Worm (Caenorhabditis elegans) whole organism, late embryonic: Measurements from ENCODE around the gene nlp-7.
A peak's percentile ranks its signal among the peaks of the same experiment; 100 is the strongest.

Source experiments
- C08G9.2 ChIP-seq: sonication (generic microtip); optimal IDR thresholded peaks from 2 replicates; lab custom pipeline; 2016; ENCODE audit warnings: mild to moderate bottlenecking, missing genetic modification characterization, moderate library complexity, missing compliant biosample characterization
- F13H6.1 ChIP-seq: sonication (generic microtip); optimal IDR thresholded peaks from 2 replicates; lab custom pipeline; 2016; ENCODE audit warnings: missing genetic modification characterization, missing compliant biosample characterization
- K09A11.1 ChIP-seq: sonication (generic microtip); optimal IDR thresholded peaks from 2 replicates; lab custom pipeline; 2017; ENCODE audit warnings: antibody characterized with exemption, mild to moderate bottlenecking, missing genetic modification characterization, missing compliant biosample characterization; ENCODE audit not compliant: insufficient read depth
- T23F11.4 ChIP-seq: fragments of 200-800 bp; sonication (Bioruptor generic); optimal IDR thresholded peaks from 2 replicates; lab custom pipeline; 2018; ENCODE audit warnings: mild to moderate bottlenecking, missing genetic modification characterization, missing compliant biosample characterization
- Y22D7AL.16 ChIP-seq: sonication (generic microtip); optimal IDR thresholded peaks from 2 replicates; lab custom pipeline; 2016; ENCODE audit warnings: missing genetic modification characterization, missing compliant biosample characterization
- ahr-1 ChIP-seq: sonication (generic microtip); optimal IDR thresholded peaks from 2 replicates; lab custom pipeline; 2016; ENCODE audit warnings: missing genetic modification characterization, missing compliant biosample characterization
- ceh-14 ChIP-seq: sonication (generic microtip); optimal IDR thresholded peaks from 2 replicates; lab custom pipeline; 2016; ENCODE audit warnings: missing genotype, missing genetic modification characterization, missing compliant biosample characterization
- ceh-19 ChIP-seq: fragments of 200-800 bp; sonication (Bioruptor generic); optimal IDR thresholded peaks from 2 replicates; lab custom pipeline; 2018; ENCODE audit warnings: mild to moderate bottlenecking, missing genetic modification characterization, missing compliant biosample characterization
- ceh-2 ChIP-seq: sonication (generic microtip); optimal IDR thresholded peaks from 2 replicates; lab custom pipeline; 2016; ENCODE audit warnings: missing genotype, missing genetic modification characterization, missing compliant biosample characterization
- ceh-24 ChIP-seq: sonication (generic microtip); optimal IDR thresholded peaks from 2 replicates; lab custom pipeline; 2016; ENCODE audit warnings: mild to moderate bottlenecking, missing genetic modification characterization, missing compliant biosample characterization
- ceh-30 ChIP-seq: fragments of 150-350 bp; optimal IDR thresholded peaks from 2 replicates; lab custom pipeline; 2014; ENCODE audit warnings: missing biosample characterization, missing genetic modification characterization
- ceh-45 ChIP-seq: fragments of 200-800 bp; sonication (Bioruptor generic); IDR thresholded peaks from 2 replicates; pipeline ENCODE4 v1.3.6; 2022; ENCODE audit warnings: missing genetic modification reagents, missing genetic modification characterization, missing compliant biosample characterization
- ceh-9 ChIP-seq: sonication (generic microtip); optimal IDR thresholded peaks from 2 replicates; lab custom pipeline; 2016; ENCODE audit warnings: mild to moderate bottlenecking, missing genetic modification characterization, inconsistent platforms, missing compliant biosample characterization
- dve-1 ChIP-seq: sonication (generic microtip); optimal IDR thresholded peaks from 2 replicates; lab custom pipeline; 2017; ENCODE audit warnings: antibody characterized with exemption, mild to moderate bottlenecking, missing genetic modification characterization, missing compliant biosample characterization
- elt-2 ChIP-seq: sonication (generic microtip); optimal IDR thresholded peaks from 2 replicates; lab custom pipeline; 2016; ENCODE audit warnings: missing genetic modification reagents, missing genetic modification characterization, missing compliant biosample characterization
- elt-4 ChIP-seq: sonication (generic microtip); optimal IDR thresholded peaks from 2 replicates; lab custom pipeline; 2016; ENCODE audit warnings: missing genetic modification characterization, missing compliant biosample characterization
- ets-4 ChIP-seq: sonication (generic microtip); optimal IDR thresholded peaks from 2 replicates; lab custom pipeline; 2016; ENCODE audit warnings: missing genetic modification characterization, missing compliant biosample characterization
- fkh-10 ChIP-seq: fragments of 150-350 bp; optimal IDR thresholded peaks from 2 replicates; lab custom pipeline; 2014; ENCODE audit warnings: missing biosample characterization, missing genetic modification reagents, missing genetic modification characterization
- hlh-13 ChIP-seq: fragments of 200-800 bp; sonication (Bioruptor generic); optimal IDR thresholded peaks from 2 replicates; lab custom pipeline; 2018; ENCODE audit warnings: mild to moderate bottlenecking, missing genetic modification characterization, missing compliant biosample characterization
- lin-11 ChIP-seq: fragments of 200-800 bp; sonication (Bioruptor generic); optimal IDR thresholded peaks from 2 replicates; lab custom pipeline; 2018; ENCODE audit warnings: mild to moderate bottlenecking, missing genetic modification characterization, missing compliant biosample characterization
- madf-2 ChIP-seq: sonication (generic microtip); optimal IDR thresholded peaks from 2 replicates; lab custom pipeline; 2017; ENCODE audit warnings: missing genetic modification characterization, missing compliant biosample characterization
- mec-3 ChIP-seq: sonication (generic microtip); optimal IDR thresholded peaks from 2 replicates; lab custom pipeline; 2016; ENCODE audit warnings: borderline replicate concordance, missing genetic modification characterization, missing compliant biosample characterization
- nhr-11 ChIP-seq: fragments of 150-350 bp; optimal IDR thresholded peaks from 2 replicates; lab custom pipeline; 2014; ENCODE audit warnings: missing biosample characterization, missing genetic modification characterization
- odd-2 ChIP-seq: sonication (generic microtip); optimal IDR thresholded peaks from 2 replicates; lab custom pipeline; 2017; ENCODE audit warnings: antibody characterized with exemption, mild to moderate bottlenecking, missing genetic modification characterization, missing compliant biosample characterization
- pax-1 ChIP-seq: fragments of 150-350 bp; optimal IDR thresholded peaks from 2 replicates; lab custom pipeline; 2014; ENCODE audit warnings: missing biosample characterization, missing genetic modification characterization
- pha-2 ChIP-seq: sonication (generic microtip); optimal IDR thresholded peaks from 2 replicates; lab custom pipeline; 2017; ENCODE audit warnings: mild to moderate bottlenecking, missing genetic modification characterization, missing compliant biosample characterization
- pha-4 ChIP-seq: fragments of 150-350 bp; optimal IDR thresholded peaks from 2 replicates; lab custom pipeline; 2018; ENCODE audit warnings: missing biosample characterization, missing genetic modification reagents, missing genetic modification characterization
- pros-1 ChIP-seq: fragments of 150-350 bp; optimal IDR thresholded peaks from 2 replicates; lab custom pipeline; 2014; ENCODE audit warnings: missing biosample characterization, missing genetic modification reagents, missing genetic modification characterization
- ref-2 ChIP-seq: sonication (generic microtip); optimal IDR thresholded peaks from 2 replicates; lab custom pipeline; 2016; ENCODE audit warnings: missing genetic modification characterization, missing compliant biosample characterization
- rnt-1 ChIP-seq: sonication (generic microtip); optimal IDR thresholded peaks from 2 replicates; lab custom pipeline; 2016; ENCODE audit warnings: missing genetic modification characterization, missing compliant biosample characterization
- sox-4 ChIP-seq: sonication (generic microtip); optimal IDR thresholded peaks from 2 replicates; lab custom pipeline; 2017; ENCODE audit warnings: mild to moderate bottlenecking, missing genetic modification characterization, inconsistent platforms, missing compliant biosample characterization
- syd-9 ChIP-seq: sonication (generic microtip); optimal IDR thresholded peaks from 2 replicates; lab custom pipeline; 2016; ENCODE audit warnings: mild to moderate bottlenecking, missing genetic modification characterization, moderate library complexity, missing compliant biosample characterization
- tbx-2 ChIP-seq: sonication (generic microtip); optimal IDR thresholded peaks from 2 replicates; lab custom pipeline; 2016; ENCODE audit warnings: missing genetic modification characterization, missing compliant biosample characterization
- tbx-7 ChIP-seq: sonication (generic microtip); optimal IDR thresholded peaks from 2 replicates; lab custom pipeline; 2016; ENCODE audit warnings: missing genotype, missing genetic modification characterization, missing compliant biosample characterization
- unc-55 ChIP-seq: sonication (generic microtip); optimal IDR thresholded peaks from 2 replicates; lab custom pipeline; 2017; ENCODE audit warnings: missing biosample characterization, missing genetic modification reagents, missing genetic modification characterization
- unc-86 ChIP-seq: sonication (generic microtip); optimal IDR thresholded peaks from 2 replicates; lab custom pipeline; 2016; ENCODE audit warnings: missing genetic modification characterization, missing compliant biosample characterization

nlp-7 gene

DNA sequence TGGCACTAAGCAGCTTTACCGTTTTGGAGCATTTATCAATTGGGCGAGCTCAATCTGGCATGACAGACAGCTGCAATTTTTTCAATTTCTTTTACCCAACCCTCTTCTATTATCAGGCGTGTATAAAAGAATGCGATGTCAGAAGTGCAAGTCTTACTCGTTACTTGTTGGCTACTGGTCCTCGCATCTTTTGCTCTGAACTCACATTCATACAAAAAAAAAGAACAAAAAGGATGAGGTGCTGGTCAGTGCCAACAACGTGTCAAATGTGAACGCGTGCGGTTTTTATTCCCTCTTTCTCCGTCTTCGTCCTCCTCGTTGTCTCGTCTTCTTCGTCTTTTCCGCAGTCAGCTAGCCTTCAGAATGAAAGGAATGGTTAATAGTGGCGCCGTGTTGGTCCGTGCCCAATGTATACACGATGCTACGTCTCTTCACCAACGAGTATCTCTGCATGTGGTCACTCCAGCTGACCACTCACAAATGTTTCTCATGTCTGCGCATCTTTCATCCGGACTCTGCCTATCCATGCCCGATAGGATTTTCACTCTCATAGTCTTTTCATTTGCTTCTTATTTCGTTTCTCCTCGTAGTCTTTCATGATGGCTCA, 27.1 kb upstream of the nlp-7 start (continued):
- TF ChIP-seq T23F11.4 (GFP tag; lab: Kevin White, UChicago) (no peak), unc-55 (GFP tag; lab: Kevin White, UChicago) (no peak), pax-1 (tag; lab: Kevin White, UChicago) (no peak), pha-2 (tag; lab: Kevin White, UChicago) (no peak), K09A11.1 (tag; lab: Kevin White, UChicago) (no peak), nhr-11 (no peak), sox-4 (no peak), C08G9.2 (tag; lab: Kevin White, UChicago) (no peak), ref-2 (tag; lab: Kevin White, UChicago) (no peak), ceh-2 (tag; lab: Kevin White, UChicago) (no peak), ceh-9 (tag; lab: Kevin White, UChicago) (no peak), ahr-1 (tag; lab: Kevin White, UChicago) (no peak), ceh-30 (no peak), ceh-45 (GFP tag; lab: Robert Waterston, UW) (no peak), pha-4 (tag; lab: Kevin White, UChicago) (no peak), unc-86 (tag; lab: Kevin White, UChicago) (no peak)

DNA sequence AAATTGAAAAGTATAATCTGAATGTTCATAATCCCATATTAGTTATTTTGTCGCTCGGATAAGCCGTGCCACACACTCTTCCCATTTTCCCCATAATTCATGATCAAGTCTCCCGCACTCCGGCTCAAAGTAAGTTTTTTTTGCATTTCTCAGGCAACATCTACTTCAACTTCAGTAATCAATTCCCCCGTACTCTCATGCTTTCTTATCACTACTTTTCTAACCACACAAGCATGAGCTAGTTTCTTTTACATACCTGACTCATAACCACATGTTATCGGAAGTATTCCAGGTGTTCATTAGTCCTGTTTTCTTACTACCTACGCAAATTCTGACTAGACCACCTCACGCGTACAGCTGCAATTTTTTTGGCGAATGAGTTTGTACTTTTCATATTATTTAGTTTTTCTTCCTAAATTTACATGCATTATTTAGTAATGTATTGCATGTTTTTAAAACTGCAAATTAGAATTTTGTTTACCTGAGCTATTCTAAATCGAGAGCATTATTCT, 26.4 kb upstream of the nlp-7 start:
- no peak for TF ChIP-seq F13H6.1 (tag; lab: Kevin White, UChicago)
- TF ChIP-seq unc-55 (GFP tag; lab: Kevin White, UChicago): no peak
- no peak for TF ChIP-seq rnt-1 (tag; lab: Kevin White, UChicago)
- no peak for TF ChIP-seq tbx-7
- no peak for TF ChIP-seq ceh-19 (GFP tag; lab: Kevin White, UChicago)
- no peak for TF ChIP-seq ceh-9 (tag; lab: Kevin White, UChicago)
- no peak for TF ChIP-seq fkh-10 (GFP tag; lab: Kevin White, UChicago)

- TF ChIP-seq tbx-2: no peak
- TF ChIP-seq ceh-14 (tag; lab: Kevin White, UChicago): no peak
- no peak for TF ChIP-seq odd-2 (tag; lab: Kevin White, UChicago)
- no peak for TF ChIP-seq nhr-11
- no peak for TF ChIP-seq ets-4 (tag; lab: Kevin White, UChicago)
Measured at ce11 chrX:8567166-8567565, 25.8 kb upstream of the nlp-7 start.

- TF ChIP-seq madf-2 (tag; lab: Kevin White, UChicago) (no peak), elt-4 (tag; lab: Kevin White, UChicago) (no peak), Y22D7AL.16 (tag; lab: Kevin White, UChicago) (no peak), ceh-24 (tag; lab: Kevin White, UChicago) (no peak), ets-4 (tag; lab: Kevin White, UChicago) (no peak), tbx-7 (no peak), pha-2 (tag; lab: Kevin White, UChicago) (no peak), dve-1 (no peak), syd-9 (tag; lab: Kevin White, UChicago) (no peak), pros-1 (tag; lab: Kevin White, UChicago) (no peak), ceh-9 (tag; lab: Kevin White, UChicago) (no peak), rnt-1 (tag; lab: Kevin White, UChicago) (no peak), mec-3 (tag; lab: Kevin White, UChicago) (no peak)
Measured at ce11 chrX:8567823-8568314, 25.1 kb upstream of the nlp-7 start.

- no peak for TF ChIP-seq lin-11 (tag; lab: Kevin White, UChicago)
- peak; percentile 2 for TF ChIP-seq tbx-2
- peak; percentile 92 for TF ChIP-seq unc-55 (GFP tag; lab: Kevin White, UChicago)
- TF ChIP-seq hlh-13 (GFP tag; lab: Kevin White, UChicago): no peak
- TF ChIP-seq elt-2 (tag; lab: Kevin White, UChicago): peak; percentile 84
Measured at ce11 chrX:8568423-8568903, 24.5 kb upstream of the nlp-7 start.
